Worm (Caenorhabditis elegans): ENCODE measurements around the gene F47B8.8.

Gene F47B8.8

DNA sequence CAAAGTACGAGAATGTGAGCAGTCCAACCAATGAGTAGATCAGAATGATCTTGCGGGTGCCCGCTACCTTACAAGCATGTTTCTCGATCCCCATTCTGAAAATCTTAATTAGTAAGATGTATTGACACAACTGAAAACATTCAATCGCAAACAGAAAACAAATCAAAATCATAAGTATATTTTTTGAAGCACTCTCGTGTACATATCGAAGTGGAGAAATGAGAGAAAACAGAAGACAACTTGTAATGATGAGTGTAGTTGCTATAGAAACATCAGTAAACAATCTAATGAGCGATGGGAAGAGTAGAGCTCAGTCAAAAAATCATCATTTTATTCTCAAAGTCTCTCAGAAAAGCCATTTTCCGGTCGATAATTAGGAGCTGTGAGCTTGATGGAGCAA, 18.8 kb upstream of the F47B8.8 start, which contains the start of gene F14D7.8:
TSS of gene F14D7.8 (minus strand) at position 101 of the 400 bp plus-strand sequence.
- TF ChIP-seq K02D7.2 (tag; optimal IDR thresholded peaks at IDR 0.05) (no peak), unc-86 (tag; optimal IDR thresholded peaks at IDR 0.05) (no peak), ets-4 (tag; optimal IDR thresholded peaks at IDR 0.05) (no peak), Y22D7AL.16 (tag; optimal IDR thresholded peaks at IDR 0.05) (no peak), ceh-9 (tag; optimal IDR thresholded peaks at IDR 0.05) (no peak), ceh-34 (tag; optimal IDR thresholded peaks at IDR 0.05) (no peak), fkh-6 (tag; optimal IDR thresholded peaks at IDR 0.05) (no peak), pqm-1 (tag; optimal IDR thresholded peaks at IDR 0.05) (no peak), ceh-18 (tag; optimal IDR thresholded peaks at IDR 0.05) (no peak), ceh-6 (GFP tag; optimal IDR thresholded peaks at IDR 0.05) (no peak), ahr-1 (tag; optimal IDR thresholded peaks at IDR 0.05) (no peak), fkh-10 (GFP tag; optimal IDR thresholded peaks at IDR 0.05) (no peak), pag-3 (tag; optimal IDR thresholded peaks at IDR 0.05; ENCODE audit: borderline replicate concordance) (no peak), sox-2 (GFP tag; IDR thresholded peaks at IDR 0.05) (no peak)

DNA sequence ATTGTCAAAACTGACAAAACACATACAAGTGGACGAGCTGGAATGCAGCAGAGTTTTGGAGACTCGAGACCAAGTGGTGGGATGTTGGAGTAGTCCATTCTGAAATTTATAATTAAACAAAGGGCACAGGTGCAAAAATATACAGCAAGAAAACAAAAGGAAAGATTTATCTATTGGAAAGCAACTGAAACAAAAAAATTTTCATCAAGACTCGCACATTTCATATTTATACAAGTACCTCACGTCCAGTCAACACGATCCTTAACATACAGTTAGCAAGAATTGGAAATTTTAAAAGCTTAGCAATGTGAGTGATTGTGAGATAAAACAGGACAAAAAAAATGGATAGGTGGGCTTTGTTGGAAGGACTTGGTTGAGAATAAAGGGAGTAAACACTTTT, 17.3 kb upstream of the F47B8.8 start, which contains the start of gene F47B8.1:
TSS of gene F47B8.1 (minus strand) at position 101 of the 400 bp plus-strand sequence.
- TF ChIP-seq ceh-48 (tag; optimal IDR thresholded peaks at IDR 0.05), result no peak
- no peak for TF ChIP-seq ets-4 (tag; optimal IDR thresholded peaks at IDR 0.05)
- TF ChIP-seq F13H6.1 (tag; optimal IDR thresholded peaks at IDR 0.05), result no peak
- TF ChIP-seq ceh-18 (tag; optimal IDR thresholded peaks at IDR 0.05), result no peak
- no peak for TF ChIP-seq ceh-22 (tag; optimal IDR thresholded peaks at IDR 0.05)
- TF ChIP-seq nhr-232 (tag; optimal IDR thresholded peaks at IDR 0.05), result no peak
- TF ChIP-seq lim-6 (tag; optimal IDR thresholded peaks at IDR 0.05), result no peak
- TF ChIP-seq ceh-9 (tag; optimal IDR thresholded peaks at IDR 0.05), result no peak
- TF ChIP-seq ceh-24 (tag; optimal IDR thresholded peaks at IDR 0.05), result no peak
- no peak for TF ChIP-seq hlh-15 (tag; optimal IDR thresholded peaks at IDR 0.05)
- no peak for TF ChIP-seq C38D4.7 (GFP tag; optimal IDR thresholded peaks at IDR 0.05)
- TF ChIP-seq madf-2 (tag; optimal IDR thresholded peaks at IDR 0.05), result no peak
- no peak for TF ChIP-seq fkh-6 (tag; optimal IDR thresholded peaks at IDR 0.05)

DNA sequence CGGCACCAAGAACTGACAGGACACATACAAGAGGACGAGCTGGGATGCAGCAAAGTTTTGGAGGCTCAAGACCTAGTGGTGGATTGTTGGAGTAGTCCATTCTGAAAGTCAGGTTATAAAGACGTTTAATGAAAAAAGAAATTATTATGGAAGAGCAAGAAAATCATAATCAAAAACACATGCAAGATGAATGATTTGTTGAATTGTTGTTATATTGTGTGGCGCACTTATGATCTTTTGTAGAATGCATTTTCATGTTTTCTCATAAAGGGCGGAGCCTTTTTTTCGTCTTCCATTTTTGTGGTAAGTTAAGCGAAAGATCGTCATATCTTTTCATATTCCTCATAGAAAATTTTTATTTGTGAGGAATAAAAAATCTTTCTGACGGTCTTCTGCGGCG, 15.0 kb upstream of the F47B8.8 start, which contains the start of gene F47B8.2:
TSS of gene F47B8.2 (minus strand) at position 101 of the 400 bp plus-strand sequence.
- TF ChIP-seq fax-1 (tag; optimal IDR thresholded peaks at IDR 0.05) (no peak), nhr-232 (tag; optimal IDR thresholded peaks at IDR 0.05) (no peak)

DNA sequence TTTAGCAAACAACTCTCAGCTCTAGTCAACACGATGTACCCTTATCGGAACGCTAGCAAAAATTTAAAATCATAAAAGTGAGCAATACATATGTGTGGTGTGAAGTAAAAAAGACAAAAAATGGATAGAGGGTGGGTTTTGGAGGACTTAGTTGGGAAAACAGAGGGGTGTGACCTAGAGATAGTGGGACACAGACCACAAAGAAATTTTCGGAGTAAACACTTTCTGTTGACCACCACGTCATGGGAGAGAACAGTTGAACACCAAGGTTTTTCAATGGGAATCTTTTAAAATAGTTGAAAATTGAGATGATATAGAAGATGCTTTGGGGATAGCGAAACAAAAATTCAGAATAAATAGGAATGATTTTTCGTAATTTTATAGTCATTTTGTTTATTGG, 14.3 kb upstream of the F47B8.8 start:
- no peak for TF ChIP-seq lin-11 (tag; optimal IDR thresholded peaks at IDR 0.05)
- TF ChIP-seq ceh-30 (tag; optimal IDR thresholded peaks at IDR 0.05), result no peak
- no peak for TF ChIP-seq elt-4 (tag; optimal IDR thresholded peaks at IDR 0.05)
- TF ChIP-seq tbx-2 (tag; optimal IDR thresholded peaks at IDR 0.05), result no peak
- TF ChIP-seq ceh-2 (tag; optimal IDR thresholded peaks at IDR 0.05), result no peak
- no peak for TF ChIP-seq elt-2 (tag; optimal IDR thresholded peaks at IDR 0.05)
- TF ChIP-seq hlh-13 (GFP tag; optimal IDR thresholded peaks at IDR 0.05), result no peak
- TF ChIP-seq fax-1 (tag; optimal IDR thresholded peaks at IDR 0.05), result no peak
- no peak for TF ChIP-seq hlh-30 (tag; optimal IDR thresholded peaks at IDR 0.05; ENCODE audit: insufficient read depth)
- TF ChIP-seq nfya-1 (tag; optimal IDR thresholded peaks at IDR 0.05), result no peak
- TF ChIP-seq F13H6.1 (tag; optimal IDR thresholded peaks at IDR 0.05), result no peak

DNA sequence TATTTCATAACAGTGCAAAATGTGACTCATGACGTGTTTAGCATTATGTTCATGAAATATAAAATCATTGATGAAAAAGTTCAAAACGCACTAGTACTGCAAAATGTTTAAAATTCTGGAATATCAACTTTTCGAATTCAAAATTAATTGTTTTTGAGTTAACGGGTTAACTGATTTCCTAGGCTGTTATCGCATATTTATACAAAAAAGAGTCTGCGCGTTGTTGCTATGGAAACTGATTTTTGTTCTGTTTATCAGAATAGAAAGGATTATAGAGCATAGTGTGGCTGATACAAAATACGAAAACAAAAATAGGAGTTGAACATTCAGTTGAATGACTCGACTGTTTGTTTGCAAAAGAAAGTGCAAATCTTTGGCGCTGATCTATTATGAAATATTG, 13.9 kb upstream of the F47B8.8 start:
- TF ChIP-seq ama-1 (optimal IDR thresholded peaks at IDR 0.05), result no peak
